Fruit fly (Drosophila melanogaster) whole organism, pupa: Measurements from ENCODE around the gene CG16952.

Experiments used
- CG12605 ChIP-seq: fragments of 200-800 bp; sonication (Bioruptor generic); IDR thresholded peaks from 2 replicates; pipeline ENCODE4 v1.3.6; 2022; ENCODE audit warnings: missing biosample characterization, missing genetic modification characterization
- CG13204 ChIP-seq: fragments of 200-800 bp; sonication (Bioruptor generic); optimal IDR thresholded peaks from 2 replicates; lab custom pipeline; 2018; ENCODE audit warnings: missing biosample characterization, mild to moderate bottlenecking, missing genetic modification characterization, moderate library complexity
- CG15710 ChIP-seq: fragments of 200-800 bp; sonication (Bioruptor generic); optimal IDR thresholded peaks from 2 replicates; lab custom pipeline; 2018; ENCODE audit warnings: missing biosample characterization, mild to moderate bottlenecking, missing genetic modification characterization, moderate library complexity
- CG17806 ChIP-seq: fragments of 200-800 bp; sonication (Bioruptor generic); optimal IDR thresholded peaks from 2 replicates; lab custom pipeline; 2018; ENCODE audit warnings: missing biosample characterization, mild to moderate bottlenecking, missing genetic modification characterization, moderate library complexity
- CG4496 ChIP-seq: fragments of 200-800 bp; sonication (Bioruptor generic); IDR thresholded peaks from 3 replicates; pipeline ENCODE4 v1.3.6; 2022; ENCODE audit warnings: missing biosample characterization, missing genetic modification characterization
- CG8159 ChIP-seq: fragments of 200-800 bp; sonication (Bioruptor generic); optimal IDR thresholded peaks from 3 replicates; lab custom pipeline; 2018; ENCODE audit warnings: missing biosample characterization, mild to moderate bottlenecking, missing genetic modification characterization, moderate library complexity
- CG8301 ChIP-seq: fragments of 200-800 bp; sonication (Bioruptor generic); optimal IDR thresholded peaks from 2 replicates; lab custom pipeline; 2018; ENCODE audit warnings: missing biosample characterization, mild to moderate bottlenecking, missing genetic modification characterization
- CG9948 ChIP-seq: fragments of 200-800 bp; sonication (Bioruptor generic); optimal IDR thresholded peaks from 2 replicates; lab custom pipeline; 2018; ENCODE audit warnings: missing biosample characterization, mild to moderate bottlenecking, missing genetic modification characterization, moderate library complexity
- EcR ChIP-seq: fragments of 200-800 bp; sonication (Bioruptor generic); optimal IDR thresholded peaks from 3 replicates; lab custom pipeline; 2019; ENCODE audit warnings: missing biosample characterization, missing genetic modification characterization, mild to moderate bottlenecking, moderate library complexity, missing genetic modification reagents
- Pif1A ChIP-seq: fragments of 200-800 bp; sonication (Bioruptor generic); optimal IDR thresholded peaks from 3 replicates; lab custom pipeline; 2016; ENCODE audit warnings: missing biosample characterization, missing genetic modification characterization
- Pif1B ChIP-seq: fragments of 200-800 bp; sonication (Bioruptor generic); optimal IDR thresholded peaks from 3 replicates; lab custom pipeline; 2016; ENCODE audit warnings: missing biosample characterization, missing genetic modification characterization
- Snoo ChIP-seq: fragments of 200-800 bp; sonication (Bioruptor generic); optimal IDR thresholded peaks from 3 replicates; lab custom pipeline; 2017; ENCODE audit warnings: missing biosample characterization, mild to moderate bottlenecking, missing genetic modification characterization, inconsistent platforms
- fd96Ca ChIP-seq: fragments of 200-800 bp; sonication (Bioruptor generic); IDR thresholded peaks from 3 replicates; pipeline ENCODE4 v1.3.6; 2022; ENCODE audit warnings: missing biosample characterization, missing genetic modification characterization
- gl ChIP-seq: fragments of 200-800 bp; sonication (Bioruptor generic); optimal IDR thresholded peaks from 2 replicates; lab custom pipeline; 2018; ENCODE audit warnings: missing biosample characterization, mild to moderate bottlenecking, missing genetic modification characterization

- TF ChIP-seq CG12605 (GFP tag; lab: Robert Waterston, UW) (no peak), CG8159 (tag; lab: Kevin White, UChicago) (no peak), Pif1B (no peak), CG4496 (GFP tag; lab: Robert Waterston, UW) (no peak), Pif1A (GFP tag; lab: Kevin White, UChicago) (no peak), CG8301 (tag; lab: Kevin White, UChicago) (no peak), EcR (no peak), CG9948 (no peak), CG17806 (tag; lab: Kevin White, UChicago) (no peak), CG15710 (tag; lab: Kevin White, UChicago) (no peak), Snoo (tag; lab: Kevin White, UChicago) (no peak), gl (tag; lab: Kevin White, UChicago) (no peak), fd96Ca (GFP tag; lab: Robert Waterston, UW) (no peak), CG13204 (GFP tag; lab: Kevin White, UChicago) (no peak)
Measured at dm6 chrX:15875569-15875968, 5.6 kb downstream of the CG16952 start.
